Fruit fly (Drosophila melanogaster) whole organism, embryonic: ENCODE results near the gene Ltn1.

Source experiments
- Bgb ChIP-seq: fragments of 200-800 bp; sonication (Bioruptor generic); IDR thresholded peaks from 2 replicates; pipeline ENCODE4 v1.3.6; 2022; ENCODE audit warnings: missing biosample characterization, missing genetic modification characterization; ENCODE audit not compliant: partially characterized antibody
- CG10209 ChIP-seq: fragments of 200-800 bp; sonication (Bioruptor generic); optimal IDR thresholded peaks from 3 replicates; lab custom pipeline; 2017; ENCODE audit warnings: missing biosample characterization, mild to moderate bottlenecking, missing genetic modification characterization, missing genetic modification reagents
- CG14014 ChIP-seq: fragments of 200-800 bp; sonication (Bioruptor generic); IDR thresholded peaks from 2 replicates; pipeline ENCODE4 v1.3.6; 2022; ENCODE audit warnings: missing biosample characterization, missing genetic modification characterization
- CG1832 ChIP-seq: fragments of 200-800 bp; sonication (Bioruptor generic); optimal IDR thresholded peaks from 2 replicates; lab custom pipeline; 2017; ENCODE audit warnings: missing biosample characterization, mild to moderate bottlenecking, missing genetic modification characterization, inconsistent platforms
- CG18619 ChIP-seq: fragments of 200-800 bp; sonication (Bioruptor generic); optimal IDR thresholded peaks from 3 replicates; lab custom pipeline; 2017; ENCODE audit warnings: missing biosample characterization, mild to moderate bottlenecking, missing genetic modification characterization
- CG2889 ChIP-seq: fragments of 200-800 bp; sonication (Bioruptor generic); IDR thresholded peaks from 3 replicates; pipeline ENCODE4 v1.3.6; 2022; ENCODE audit warnings: missing biosample characterization, missing genetic modification characterization
- CG30431 ChIP-seq: fragments of 200-800 bp; sonication (Bioruptor generic); optimal IDR thresholded peaks from 2 replicates; lab custom pipeline; 2017; ENCODE audit warnings: missing biosample characterization, missing genetic modification characterization
- CG31224 ChIP-seq: fragments of 200-800 bp; sonication (Bioruptor generic); IDR thresholded peaks from 2 replicates; pipeline ENCODE4 v1.3.6; 2022; ENCODE audit warnings: missing biosample characterization, missing genetic modification characterization
- CG3163 ChIP-seq: fragments of 200-800 bp; sonication (Bioruptor generic); optimal IDR thresholded peaks from 3 replicates; lab custom pipeline; 2016; ENCODE audit warnings: missing biosample characterization, missing genetic modification characterization
- CG33213 ChIP-seq: fragments of 200-800 bp; sonication (Bioruptor generic); optimal IDR thresholded peaks from 3 replicates; lab custom pipeline; 2016; ENCODE audit warnings: missing biosample characterization, missing genetic modification characterization
- CG4730 ChIP-seq: fragments of 200-800 bp; sonication (Bioruptor generic); IDR thresholded peaks from 2 replicates; pipeline ENCODE4 v1.3.6; 2022; ENCODE audit warnings: missing biosample characterization, missing genetic modification characterization
- CG7745 ChIP-seq: fragments of 200-800 bp; sonication (Bioruptor generic); optimal IDR thresholded peaks from 2 replicates; lab custom pipeline; 2018; ENCODE audit warnings: missing biosample characterization, mild to moderate bottlenecking, missing genetic modification characterization, moderate library complexity
- CG8089 ChIP-seq: fragments of 200-800 bp; sonication (Bioruptor generic); optimal IDR thresholded peaks from 3 replicates; lab custom pipeline; 2016; ENCODE audit warnings: missing biosample characterization, missing genetic modification characterization
- CG8388 ChIP-seq: fragments of 200-800 bp; sonication (Bioruptor generic); optimal IDR thresholded peaks from 2 replicates; lab custom pipeline; 2019; ENCODE audit warnings: missing biosample characterization, mild to moderate bottlenecking, missing genetic modification characterization, moderate library complexity
- D ChIP-seq, 2 experiments: fragments of 200-800 bp in 1 of 2; fragments of >200 bp in 1 of 2; sonication (Bioruptor generic) in 1 of 2; optimal IDR thresholded peaks; 2 replicates in 1 of 2; 3 replicates in 1 of 2; lab custom pipeline; 2017; ENCODE audit warnings: mild to moderate bottlenecking in 1 of 2, missing biosample characterization in 1 of 2, missing genetic modification characterization in 1 of 2, missing genetic modification reagents in 1 of 2
- Doc3 ChIP-seq: fragments of 200-800 bp; sonication (Bioruptor generic); IDR thresholded peaks from 3 replicates; pipeline ENCODE4 v1.3.6; 2022; ENCODE audit warnings: missing biosample characterization, missing genetic modification characterization; ENCODE audit not compliant: partially characterized antibody
- Fer1 ChIP-seq: fragments of 200-800 bp; sonication (Bioruptor generic); optimal IDR thresholded peaks from 2 replicates; lab custom pipeline; 2017; ENCODE audit warnings: missing biosample characterization, mild to moderate bottlenecking, missing genetic modification characterization
- Gsc ChIP-seq: fragments of 200-800 bp; sonication (Bioruptor generic); IDR thresholded peaks from 2 replicates; pipeline ENCODE4 v1.3.6; 2022; ENCODE audit warnings: missing biosample characterization, missing genetic modification characterization
- HHEX ChIP-seq: fragments of 200-800 bp; sonication (Bioruptor generic); optimal IDR thresholded peaks from 3 replicates; lab custom pipeline; 2017; ENCODE audit warnings: missing biosample characterization, mild to moderate bottlenecking, missing genetic modification characterization, missing genetic modification reagents
- HLH3B ChIP-seq: fragments of 200-800 bp; sonication (Bioruptor generic); IDR thresholded peaks from 2 replicates; pipeline ENCODE4 v1.3.6; 2022; ENCODE audit warnings: missing biosample characterization, missing genetic modification characterization
- HLH54F ChIP-seq: fragments of 200-800 bp; sonication (Bioruptor generic); optimal IDR thresholded peaks from 3 replicates; lab custom pipeline; 2016; ENCODE audit warnings: missing biosample characterization, missing genetic modification characterization
- Hmr ChIP-seq: fragments of 200-800 bp; sonication (Bioruptor generic); optimal IDR thresholded peaks from 3 replicates; lab custom pipeline; 2017; ENCODE audit warnings: mild to moderate bottlenecking, missing biosample characterization, missing genetic modification reagents, missing genetic modification characterization
- Hr39 ChIP-seq: fragments of >200 bp; optimal IDR thresholded peaks from 2 replicates; lab custom pipeline; 2017
- MTF-1 ChIP-seq: fragments of 200-800 bp; sonication (Bioruptor generic); optimal IDR thresholded peaks from 2 replicates; lab custom pipeline; 2018; ENCODE audit warnings: missing biosample characterization, mild to moderate bottlenecking, missing genetic modification characterization, borderline replicate concordance
- Optix ChIP-seq: fragments of 200-800 bp; sonication (Bioruptor generic); IDR thresholded peaks from 3 replicates; pipeline ENCODE4 v1.3.6; 2022; ENCODE audit warnings: missing biosample characterization, missing genetic modification characterization
- Tbp ChIP-seq: fragments of >200 bp; optimal IDR thresholded peaks from 2 replicates; lab custom pipeline; 2018; ENCODE audit warnings: missing biosample characterization, missing genetic modification characterization
- Trl ChIP-seq, 3 experiments: fragments of >200 bp in 2 of 3; fragments of 200-800 bp in 1 of 3; sonication (Bioruptor generic) in 1 of 3; optimal IDR thresholded peaks; 2 replicates in 1 of 3; 3 replicates in 2 of 3; lab custom pipeline; 2016 to 2017; ENCODE audit warnings: missing biosample characterization in 1 of 3, missing genetic modification characterization in 1 of 3
- YL-1 ChIP-seq: fragments of 200-800 bp; sonication (Bioruptor generic); optimal IDR thresholded peaks from 3 replicates; lab custom pipeline; 2017; ENCODE audit warnings: missing biosample characterization, mild to moderate bottlenecking, missing genetic modification characterization
- ap ChIP-seq: fragments of 200-800 bp; sonication (Bioruptor generic); IDR thresholded peaks from 2 replicates; pipeline ENCODE4 v1.3.6; 2022; ENCODE audit warnings: missing biosample characterization, missing genetic modification characterization
- ase ChIP-seq: fragments of 200-800 bp; sonication (Bioruptor generic); IDR thresholded peaks from 3 replicates; pipeline ENCODE4 v1.3.6; 2022; ENCODE audit warnings: missing biosample characterization, missing genetic modification characterization
- bigmax ChIP-seq: fragments of 200-800 bp; sonication (Bioruptor generic); optimal IDR thresholded peaks from 2 replicates; lab custom pipeline; 2018; ENCODE audit warnings: missing biosample characterization, mild to moderate bottlenecking, missing genetic modification characterization
- cato ChIP-seq: fragments of 200-800 bp; sonication (Bioruptor generic); optimal IDR thresholded peaks from 2 replicates; lab custom pipeline; 2016; ENCODE audit warnings: missing biosample characterization, missing genetic modification characterization, borderline replicate concordance
- croc ChIP-seq: fragments of 200-800 bp; sonication (Bioruptor generic); conservative IDR thresholded peaks from 3 replicates; pipeline ENCODE4 v1.3.6; 2022; ENCODE audit warnings: missing biosample characterization, missing genetic modification characterization
- eve ChIP-seq, 2 experiments: fragments of >200 bp; optimal IDR thresholded peaks; 2 replicates each; lab custom pipeline; 2017; ENCODE audit warnings: missing biosample characterization in 2 of 2, missing genetic modification characterization in 2 of 2
- fd3F ChIP-seq: fragments of 200-800 bp; sonication (Bioruptor generic); optimal IDR thresholded peaks from 2 replicates; lab custom pipeline; 2018; ENCODE audit warnings: missing biosample characterization, mild to moderate bottlenecking, missing genetic modification characterization, moderate library complexity
- gcm ChIP-seq: fragments of 200-800 bp; sonication (Bioruptor generic); optimal IDR thresholded peaks from 2 replicates; lab custom pipeline; 2019; ENCODE audit warnings: missing biosample characterization, mild to moderate bottlenecking, missing genetic modification characterization, moderate library complexity
- grn ChIP-seq: fragments of 200-800 bp; sonication (Bioruptor generic); optimal IDR thresholded peaks from 3 replicates; lab custom pipeline; 2017; ENCODE audit warnings: missing biosample characterization, missing genetic modification characterization
- gsb-n ChIP-seq: fragments of 200-800 bp; sonication (Bioruptor generic); optimal IDR thresholded peaks from 3 replicates; lab custom pipeline; 2018; ENCODE audit warnings: missing biosample characterization, mild to moderate bottlenecking, missing genetic modification characterization
- kah ChIP-seq: fragments of 200-800 bp; sonication (Bioruptor generic); optimal IDR thresholded peaks from 2 replicates; lab custom pipeline; 2018; ENCODE audit warnings: missing biosample characterization, mild to moderate bottlenecking, missing genetic modification characterization
- klu ChIP-seq: fragments of 200-800 bp; sonication (Bioruptor generic); IDR thresholded peaks from 2 replicates; pipeline ENCODE4 v1.3.6; 2022; ENCODE audit warnings: missing biosample characterization, missing genetic modification characterization
- pb ChIP-seq: fragments of 200-800 bp; sonication (Bioruptor generic); optimal IDR thresholded peaks from 3 replicates; lab custom pipeline; 2016; ENCODE audit warnings: missing biosample characterization, missing genetic modification characterization
- rib ChIP-seq: fragments of 200-800 bp; sonication (Bioruptor generic); IDR thresholded peaks from 2 replicates; pipeline ENCODE4 v1.3.6; 2022; ENCODE audit warnings: missing biosample characterization, missing genetic modification characterization
- salm ChIP-seq: fragments of 200-800 bp; sonication (Bioruptor generic); optimal IDR thresholded peaks from 2 replicates; lab custom pipeline; 2018; ENCODE audit warnings: missing biosample characterization, mild to moderate bottlenecking, missing genetic modification characterization
- schlank ChIP-seq: fragments of 200-800 bp; sonication (Bioruptor generic); optimal IDR thresholded peaks from 2 replicates; lab custom pipeline; 2018; ENCODE audit warnings: missing biosample characterization, mild to moderate bottlenecking, missing genetic modification characterization
- scrt ChIP-seq: fragments of 200-800 bp; sonication (Bioruptor generic); optimal IDR thresholded peaks from 2 replicates; lab custom pipeline; 2018; ENCODE audit warnings: missing biosample characterization, mild to moderate bottlenecking, missing genetic modification characterization, moderate library complexity
- seq ChIP-seq: fragments of 200-800 bp; sonication (Bioruptor generic); IDR thresholded peaks from 2 replicates; pipeline ENCODE4 v1.3.6; 2022; ENCODE audit warnings: missing biosample characterization, missing genetic modification characterization
- slbo ChIP-seq: fragments of 200-800 bp; sonication (Bioruptor generic); IDR thresholded peaks from 2 replicates; pipeline ENCODE4 v1.3.6; 2022; ENCODE audit warnings: missing biosample characterization, missing genetic modification characterization
- sr ChIP-seq: fragments of 200-800 bp; sonication (Bioruptor generic); IDR thresholded peaks from 3 replicates; pipeline ENCODE4 v1.3.6; 2022; ENCODE audit warnings: missing biosample characterization, missing genetic modification characterization
- trem ChIP-seq: fragments of 200-800 bp; optimal IDR thresholded peaks from 3 replicates; lab custom pipeline; 2019; ENCODE audit warnings: missing biosample characterization, mild to moderate bottlenecking, missing genetic modification characterization, moderate library complexity
- yki ChIP-seq: fragments of >200 bp; optimal IDR thresholded peaks from 3 replicates; lab custom pipeline; 2018
- zen ChIP-seq: fragments of 200-800 bp; sonication (Bioruptor generic); optimal IDR thresholded peaks from 3 replicates; lab custom pipeline; 2018; ENCODE audit warnings: missing biosample characterization, mild to moderate bottlenecking, missing genetic modification characterization, moderate library complexity

Gene Ltn1

dm6 chr3L:19590422-19590821 is 38.3 kb upstream of the Ltn1 start, which contains the start of gene CG14100 (continued):
- TF ChIP-seq CG14014 (GFP tag; lab: Robert Waterston, UW) (peak; percentile 100), cato (GFP tag; lab: Kevin White, UChicago) (peak; percentile 100), HLH3B (GFP tag; lab: Robert Waterston, UW) (peak; percentile 100), CG30431 (peak; percentile 100), HLH54F (peak; percentile 100), CG10209 (GFP tag; lab: Kevin White, UChicago) (peak; percentile 100), ase (GFP tag; lab: Robert Waterston, UW) (peak; percentile 100), eve (GFP tag; optimal IDR thresholded peaks at IDR 0.05; lab: Kevin White, UChicago) (peak in 1 of 2 experiments; percentile 91), rib (GFP tag; lab: Robert Waterston, UW) (peak; percentile 100), seq (GFP tag; lab: Robert Waterston, UW) (peak; percentile 100), Doc3 (GFP tag; lab: Robert Waterston, UW) (no peak; the same call in 2 of the 3 replicates), Gsc (GFP tag; lab: Robert Waterston, UW) (peak; percentile 100), croc (GFP tag; lab: Robert Waterston, UW) (peak; percentile 100), Tbp (no peak), Hmr (peak; percentile 100), pb (GFP tag; lab: Kevin White, UChicago) (peak; percentile 100), sr (GFP tag; lab: Robert Waterston, UW) (peak; percentile 100), scrt (GFP tag; lab: Kevin White, UChicago) (peak; percentile 99), gcm (peak; percentile 100), CG4730 (peak; percentile 100), salm (tag; lab: Kevin White, UChicago) (peak; percentile 100), Hr39 (lab: Kevin White, UChicago) (no peak), Trl (optimal IDR thresholded peaks at IDR 0.05; lab: Kevin White, UChicago) (no peak), Trl (GFP tag; optimal IDR thresholded peaks at IDR 0.05; lab: Kevin White, UChicago) (peak; percentile 100), CG31224 (GFP tag; lab: Robert Waterston, UW) (peak; percentile 100), zen (tag; lab: Kevin White, UChicago) (peak; percentile 100), CG2889 (GFP tag; lab: Robert Waterston, UW) (peak; percentile 100), ap (GFP tag; lab: Robert Waterston, UW) (peak; percentile 100), CG7745 (tag; lab: Kevin White, UChicago) (peak; percentile 99), bigmax (GFP tag; lab: Kevin White, UChicago) (peak; percentile 95), HHEX (GFP tag; lab: Kevin White, UChicago) (peak; percentile 100), YL-1 (GFP tag; lab: Kevin White, UChicago) (peak; percentile 100), D (optimal IDR thresholded peaks at IDR 0.05; lab: Kevin White, UChicago) (no peak), D (GFP tag; optimal IDR thresholded peaks at IDR 0.05; lab: Kevin White, UChicago) (peak; percentile 100), CG1832 (GFP tag; lab: Kevin White, UChicago) (peak; percentile 13), Optix (peak; percentile 100), yki (lab: Kevin White, UChicago) (no peak), Bgb (GFP tag; lab: Robert Waterston, UW) (no peak), CG8388 (peak; percentile 100), kah (GFP tag; lab: Kevin White, UChicago) (peak; percentile 100), CG3163 (GFP tag; lab: Kevin White, UChicago) (peak; percentile 99), CG33213 (peak; percentile 100), MTF-1 (GFP tag; lab: Kevin White, UChicago) (peak; percentile 100), schlank (tag; lab: Kevin White, UChicago) (peak; percentile 100), klu (GFP tag; lab: Robert Waterston, UW) (peak; percentile 100), grn (GFP tag; lab: Kevin White, UChicago) (peak; percentile 99), trem (tag; lab: Kevin White, UChicago) (peak; percentile 97), fd3F (GFP tag; lab: Kevin White, UChicago) (peak; percentile 100), CG18619 (peak; percentile 100), gsb-n (tag; lab: Kevin White, UChicago) (peak; percentile 100), slbo (peak; percentile 100), Fer1 (GFP tag; lab: Kevin White, UChicago) (peak; percentile 100), CG8089 (peak; percentile 100)
